Fruit fly (Drosophila melanogaster) whole organism, prepupa: ENCODE data around the gene CG43057.

Experiments used
- Blimp-1 ChIP-seq: fragments of 200-800 bp; sonication (Bioruptor generic); optimal IDR thresholded peaks from 3 replicates; lab custom pipeline; 2017; ENCODE audit warnings: missing biosample characterization, missing genetic modification characterization, mild to moderate bottlenecking, moderate library complexity, missing genetic modification reagents
- CG10631 ChIP-seq: fragments of 200-800 bp; sonication (Bioruptor generic); optimal IDR thresholded peaks from 2 replicates; lab custom pipeline; 2016; ENCODE audit warnings: missing biosample characterization, missing genetic modification characterization
- CG10669 ChIP-seq: fragments of 200-800 bp; sonication (Bioruptor generic); optimal IDR thresholded peaks from 3 replicates; lab custom pipeline; 2018; ENCODE audit warnings: missing biosample characterization, mild to moderate bottlenecking, missing genetic modification characterization, moderate library complexity
- CG11762 ChIP-seq: fragments of 200-800 bp; sonication (Bioruptor generic); optimal IDR thresholded peaks from 3 replicates; lab custom pipeline; 2016; ENCODE audit warnings: missing biosample characterization, missing genetic modification characterization; ENCODE audit not compliant: insufficient read depth
- CG11902 ChIP-seq: fragments of 200-800 bp; sonication (Bioruptor generic); optimal IDR thresholded peaks from 3 replicates; lab custom pipeline; 2016; ENCODE audit warnings: missing biosample characterization, missing genetic modification characterization
- CG1621 ChIP-seq: fragments of 200-800 bp; sonication (Bioruptor generic); optimal IDR thresholded peaks from 3 replicates; lab custom pipeline; 2018; ENCODE audit warnings: missing biosample characterization, mild to moderate bottlenecking, missing genetic modification characterization
- CG16779 ChIP-seq: fragments of 200-800 bp; sonication (Bioruptor generic); optimal IDR thresholded peaks from 3 replicates; lab custom pipeline; 2017; ENCODE audit warnings: missing biosample characterization, mild to moderate bottlenecking, missing genetic modification characterization
- CG31627 ChIP-seq: fragments of 200-800 bp; sonication (Bioruptor generic); optimal IDR thresholded peaks from 3 replicates; lab custom pipeline; 2016; ENCODE audit warnings: missing biosample characterization, missing genetic modification characterization
- CG34406 ChIP-seq: fragments of 200-800 bp; sonication (Bioruptor generic); optimal IDR thresholded peaks from 3 replicates; lab custom pipeline; 2016; ENCODE audit warnings: missing biosample characterization, missing genetic modification characterization
- CG6163 ChIP-seq: fragments of 200-800 bp; sonication (Bioruptor generic); IDR thresholded peaks from 3 replicates; pipeline ENCODE4 v1.3.6; 2022; ENCODE audit warnings: missing biosample characterization, missing genetic modification characterization
- CG6276 ChIP-seq: fragments of 200-800 bp; sonication (Bioruptor generic); optimal IDR thresholded peaks from 2 replicates; lab custom pipeline; 2017; ENCODE audit warnings: missing biosample characterization, mild to moderate bottlenecking, missing genetic modification characterization
- CG6854 ChIP-seq: fragments of 200-800 bp; sonication (Bioruptor generic); optimal IDR thresholded peaks from 2 replicates; lab custom pipeline; 2017; ENCODE audit warnings: missing biosample characterization, mild to moderate bottlenecking, missing genetic modification characterization
- CG7368 ChIP-seq: fragments of 200-800 bp; sonication (Bioruptor generic); optimal IDR thresholded peaks from 3 replicates; lab custom pipeline; 2016; ENCODE audit warnings: missing biosample characterization, missing genetic modification characterization
- CG8319 ChIP-seq: fragments of 200-800 bp; sonication (Bioruptor generic); optimal IDR thresholded peaks from 3 replicates; lab custom pipeline; 2016; ENCODE audit warnings: missing biosample characterization, missing genetic modification characterization
- CG8632 ChIP-seq: fragments of 200-800 bp; sonication (Bioruptor generic); optimal IDR thresholded peaks from 3 replicates; lab custom pipeline; 2016; ENCODE audit warnings: missing biosample characterization, missing genetic modification characterization
- CG9139 ChIP-seq: fragments of 200-800 bp; sonication (Bioruptor generic); optimal IDR thresholded peaks from 3 replicates; lab custom pipeline; 2017; ENCODE audit warnings: missing biosample characterization, mild to moderate bottlenecking, missing genetic modification characterization
- Eip75B ChIP-seq: fragments of 200-800 bp; sonication (Bioruptor generic); optimal IDR thresholded peaks from 3 replicates; lab custom pipeline; 2016; ENCODE audit warnings: missing biosample characterization, missing genetic modification characterization
- Eip78C ChIP-seq: fragments of 200-800 bp; sonication (Bioruptor generic); peaks from one replicate; lab custom pipeline; 2016; ENCODE audit warnings: missing biosample characterization, missing genetic modification characterization
- Ets21C ChIP-seq: fragments of 200-800 bp; sonication (Bioruptor generic); optimal IDR thresholded peaks from 3 replicates; lab custom pipeline; 2016; ENCODE audit warnings: missing biosample characterization, missing genetic modification characterization
- Ets96B ChIP-seq: fragments of 200-800 bp; optimal IDR thresholded peaks from 2 replicates; lab custom pipeline; 2019; ENCODE audit warnings: missing biosample characterization, mild to moderate bottlenecking, missing genetic modification characterization, moderate library complexity
- Gug ChIP-seq: fragments of 200-800 bp; sonication (Bioruptor generic); IDR thresholded peaks from 2 replicates; pipeline ENCODE4 v1.3.6; 2022; ENCODE audit warnings: missing biosample characterization, missing genetic modification characterization
- Hr38 ChIP-seq: sonication (Bioruptor generic); optimal IDR thresholded peaks from 2 replicates; lab custom pipeline; 2016; ENCODE audit warnings: missing biosample characterization, missing genetic modification characterization
- Hr4 ChIP-seq: fragments of 200-800 bp; sonication (Bioruptor generic); optimal IDR thresholded peaks from 3 replicates; lab custom pipeline; 2016; ENCODE audit warnings: missing biosample characterization, missing genetic modification characterization
- Met ChIP-seq: fragments of 200-800 bp; sonication (Bioruptor generic); optimal IDR thresholded peaks from 3 replicates; lab custom pipeline; 2016; ENCODE audit warnings: missing biosample characterization, missing genetic modification characterization
- OdsH ChIP-seq: fragments of 200-800 bp; sonication (Bioruptor generic); optimal IDR thresholded peaks from 3 replicates; lab custom pipeline; 2016; ENCODE audit warnings: missing biosample characterization, missing genetic modification characterization
- Sox102F ChIP-seq: fragments of 200-800 bp; sonication (Bioruptor generic); optimal IDR thresholded peaks from 2 replicates; lab custom pipeline; 2016; ENCODE audit warnings: missing biosample characterization, mild to moderate bottlenecking, missing genetic modification characterization
- Sox14 ChIP-seq: fragments of 200-800 bp; sonication (Bioruptor generic); optimal IDR thresholded peaks from 3 replicates; lab custom pipeline; 2016; ENCODE audit warnings: missing biosample characterization, missing genetic modification characterization
- achi ChIP-seq: fragments of 200-800 bp; sonication (Bioruptor generic); optimal IDR thresholded peaks from 3 replicates; lab custom pipeline; 2016; ENCODE audit warnings: missing biosample characterization, missing genetic modification characterization
- dac ChIP-seq: fragments of 200-800 bp; sonication (Bioruptor generic); optimal IDR thresholded peaks from 2 replicates; lab custom pipeline; 2017; ENCODE audit warnings: missing biosample characterization, mild to moderate bottlenecking, missing genetic modification characterization
- dsx ChIP-seq: fragments of 200-800 bp; optimal IDR thresholded peaks from 3 replicates; lab custom pipeline; 2019; ENCODE audit warnings: missing biosample characterization, mild to moderate bottlenecking, missing genetic modification characterization, moderate library complexity; ENCODE audit not compliant: poor library complexity, severe bottlenecking
- esn ChIP-seq: fragments of 200-800 bp; sonication (Bioruptor generic); optimal IDR thresholded peaks from 2 replicates; lab custom pipeline; 2016; ENCODE audit warnings: missing biosample characterization, mild to moderate bottlenecking, missing genetic modification characterization, moderate library complexity
- fd59A ChIP-seq: fragments of 200-800 bp; sonication (Bioruptor generic); optimal IDR thresholded peaks from 2 replicates; lab custom pipeline; 2017; ENCODE audit warnings: missing biosample characterization, mild to moderate bottlenecking, missing genetic modification characterization, missing genetic modification reagents
- fd85E ChIP-seq: fragments of 200-800 bp; sonication (Bioruptor generic); optimal IDR thresholded peaks from 3 replicates; lab custom pipeline; 2016; ENCODE audit warnings: missing biosample characterization, missing genetic modification characterization
- lz ChIP-seq: fragments of 200-800 bp; sonication (Bioruptor generic); optimal IDR thresholded peaks from 3 replicates; lab custom pipeline; 2016; ENCODE audit warnings: missing biosample characterization, missing genetic modification characterization
- net ChIP-seq: fragments of 200-800 bp; sonication (Bioruptor generic); optimal IDR thresholded peaks from 3 replicates; lab custom pipeline; 2016; ENCODE audit warnings: missing biosample characterization, missing genetic modification characterization
- pdm3 ChIP-seq: fragments of 200-800 bp; sonication (Bioruptor generic); optimal IDR thresholded peaks from 3 replicates; lab custom pipeline; 2016; ENCODE audit warnings: missing biosample characterization, missing genetic modification characterization
- salr ChIP-seq, 2 experiments: fragments of 200-800 bp; sonication (Bioruptor generic); optimal IDR thresholded peaks; 3 replicates each; lab custom pipeline; 2016 to 2018; ENCODE audit warnings: missing biosample characterization in 2 of 2, missing genetic modification characterization in 2 of 2, mild to moderate bottlenecking in 1 of 2
- spab ChIP-seq: fragments of 200-800 bp; sonication (Bioruptor generic); optimal IDR thresholded peaks from 2 replicates; lab custom pipeline; 2017; ENCODE audit warnings: missing biosample characterization, mild to moderate bottlenecking, missing genetic modification characterization, missing genetic modification reagents
- ss ChIP-seq, 2 experiments: fragments of 200-800 bp; sonication (Bioruptor generic); optimal IDR thresholded peaks; 2 replicates in 1 of 2; 3 replicates in 1 of 2; lab custom pipeline; 2017 to 2018; ENCODE audit warnings: mild to moderate bottlenecking in 2 of 2, missing biosample characterization in 2 of 2, missing genetic modification characterization in 2 of 2, moderate library complexity in 1 of 2
- svp ChIP-seq: fragments of 200-800 bp; sonication (Bioruptor generic); peaks from one replicate; lab custom pipeline; 2016; ENCODE audit warnings: missing biosample characterization, missing genetic modification characterization
- vri ChIP-seq: fragments of 200-800 bp; sonication (Bioruptor generic); optimal IDR thresholded peaks from 3 replicates; lab custom pipeline; 2016; ENCODE audit warnings: missing biosample characterization, mild to moderate bottlenecking, missing genetic modification characterization

Gene CG43057

DNA sequence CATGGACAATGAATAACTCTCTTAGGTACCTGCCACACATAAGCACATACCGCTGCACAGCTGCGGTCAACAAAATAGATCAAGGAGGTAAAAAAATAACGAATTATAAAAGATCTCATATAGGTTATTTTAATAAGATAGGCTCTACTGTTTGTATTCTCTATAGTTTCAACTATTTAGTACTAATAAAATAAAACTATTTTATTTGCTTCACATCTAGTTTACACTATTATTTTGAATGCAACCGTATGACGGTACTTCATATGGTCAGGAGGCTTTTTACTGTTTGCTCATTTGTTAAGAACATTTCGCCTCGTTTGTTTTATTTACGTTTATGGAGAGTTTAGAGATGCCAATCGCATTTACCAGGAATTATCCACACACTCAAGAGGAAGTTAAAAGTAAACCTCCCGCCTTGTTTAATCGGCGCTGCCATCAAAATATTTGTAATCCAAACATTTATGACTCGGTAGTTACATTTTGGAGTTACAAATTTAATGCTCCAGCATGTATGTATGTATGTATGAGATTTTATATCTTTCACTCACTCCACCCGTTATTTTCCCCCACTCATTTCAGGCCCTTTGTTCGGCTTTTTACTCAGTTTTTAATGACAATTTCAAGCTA is 31.3 kb upstream of the CG43057 start (continued):
- TF ChIP-seq Eip78C (GFP tag; lab: Kevin White, UChicago) (peak; percentile 85), Hr38 (GFP tag; lab: Kevin White, UChicago) (no peak), pdm3 (GFP tag; lab: Kevin White, UChicago) (peak; percentile 69), CG11902 (no peak), Met (GFP tag; lab: Kevin White, UChicago) (peak; percentile 25), CG7368 (peak; percentile 42), Sox14 (GFP tag; lab: Kevin White, UChicago) (peak; percentile 15), CG8319 (GFP tag; lab: Kevin White, UChicago) (peak; percentile 6), salr (GFP tag; optimal IDR thresholded peaks at IDR 0.05; lab: Kevin White, UChicago) (peak; percentile 10 to 64), CG31627 (GFP tag; lab: Kevin White, UChicago) (peak; percentile 42), Hr4 (GFP tag; lab: Kevin White, UChicago) (peak; percentile 86), vri (GFP tag; lab: Kevin White, UChicago) (peak; percentile 13), CG10669 (GFP tag; lab: Kevin White, UChicago) (peak; percentile 70), CG6276 (GFP tag; lab: Kevin White, UChicago) (peak; percentile 76), CG10631 (peak; percentile 63), net (peak; percentile 53), Gug (peak; percentile 52), CG8632 (GFP tag; lab: Kevin White, UChicago) (peak; percentile 60), esn (GFP tag; lab: Kevin White, UChicago) (peak; percentile 70), Sox102F (GFP tag; lab: Kevin White, UChicago) (peak; percentile 41), Eip75B (peak; percentile 65), Blimp-1 (no peak), Ets96B (tag; lab: Kevin White, UChicago) (peak; percentile 79), CG11762 (GFP tag; lab: Kevin White, UChicago) (peak; percentile 50), fd85E (GFP tag; lab: Kevin White, UChicago) (no peak), CG9139 (GFP tag; lab: Kevin White, UChicago) (peak; percentile 44), CG1621 (peak; percentile 55), achi (peak; percentile 76)
- TF ChIP-seq, all 60 proteins: peak for 54

DNA sequence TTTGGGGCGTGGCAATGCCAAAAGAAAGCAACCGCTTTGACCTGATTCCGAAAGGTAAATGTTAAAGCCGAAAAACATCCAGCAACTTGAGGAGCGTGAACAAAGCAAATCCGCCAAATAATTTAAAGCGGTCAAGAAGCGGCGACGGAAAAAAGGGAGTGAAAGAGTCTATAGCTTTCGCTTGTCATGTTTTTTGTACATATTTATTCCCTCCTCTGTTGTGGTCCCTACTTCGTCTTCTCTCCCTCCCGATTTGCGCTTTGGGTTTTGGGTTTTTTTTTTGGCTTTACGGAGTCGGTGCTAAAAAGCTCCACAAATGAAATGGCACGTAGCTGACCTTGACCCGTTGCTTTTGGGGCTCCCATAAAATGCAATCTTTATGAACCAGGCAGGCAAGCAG is 30.3 kb upstream of the CG43057 start:
- TF ChIP-seq svp (GFP tag; lab: Kevin White, UChicago) = peak; percentile 69
- no peak for TF ChIP-seq CG8319 (GFP tag; lab: Kevin White, UChicago)
- no peak for TF ChIP-seq dsx
- no peak for TF ChIP-seq OdsH (GFP tag; lab: Kevin White, UChicago)
- peak; percentile 70 for TF ChIP-seq CG6854 (GFP tag; lab: Kevin White, UChicago)
- no peak for TF ChIP-seq pdm3 (GFP tag; lab: Kevin White, UChicago)
- no peak for TF ChIP-seq lz (GFP tag; lab: Kevin White, UChicago)
- no peak for TF ChIP-seq ss (GFP tag; optimal IDR thresholded peaks at IDR 0.05; lab: Kevin White, UChicago)
- TF ChIP-seq achi = no peak
- no peak for TF ChIP-seq CG10631
- no peak for TF ChIP-seq Ets21C (GFP tag; lab: Kevin White, UChicago)
- TF ChIP-seq Hr4 (GFP tag; lab: Kevin White, UChicago) = no peak
- no peak for TF ChIP-seq CG31627 (GFP tag; lab: Kevin White, UChicago)
- no peak for TF ChIP-seq Met (GFP tag; lab: Kevin White, UChicago)
- no peak for TF ChIP-seq CG16779
- TF ChIP-seq CG6276 (GFP tag; lab: Kevin White, UChicago) = no peak
- no peak for TF ChIP-seq CG1621
- TF ChIP-seq salr (GFP tag; optimal IDR thresholded peaks at IDR 0.05; lab: Kevin White, UChicago) = no peak
- TF ChIP-seq CG10669 (GFP tag; lab: Kevin White, UChicago) = no peak
- TF ChIP-seq net = no peak
- no peak for TF ChIP-seq CG34406 (GFP tag; lab: Kevin White, UChicago)
- peak; percentile 57 for TF ChIP-seq Eip78C (GFP tag; lab: Kevin White, UChicago)
- no peak for TF ChIP-seq CG8632 (GFP tag; lab: Kevin White, UChicago)
- TF ChIP-seq CG6163 (GFP tag; lab: Robert Waterston, UW) = no peak
- no peak for TF ChIP-seq spab
- TF ChIP-seq Blimp-1 = peak; percentile 87
- peak; percentile 5 for TF ChIP-seq Eip75B
- TF ChIP-seq dac = no peak
- TF ChIP-seq fd59A (GFP tag; lab: Kevin White, UChicago) = no peak
